Worm (Caenorhabditis elegans): ENCODE measurements around the gene natb-1.

DNA sequence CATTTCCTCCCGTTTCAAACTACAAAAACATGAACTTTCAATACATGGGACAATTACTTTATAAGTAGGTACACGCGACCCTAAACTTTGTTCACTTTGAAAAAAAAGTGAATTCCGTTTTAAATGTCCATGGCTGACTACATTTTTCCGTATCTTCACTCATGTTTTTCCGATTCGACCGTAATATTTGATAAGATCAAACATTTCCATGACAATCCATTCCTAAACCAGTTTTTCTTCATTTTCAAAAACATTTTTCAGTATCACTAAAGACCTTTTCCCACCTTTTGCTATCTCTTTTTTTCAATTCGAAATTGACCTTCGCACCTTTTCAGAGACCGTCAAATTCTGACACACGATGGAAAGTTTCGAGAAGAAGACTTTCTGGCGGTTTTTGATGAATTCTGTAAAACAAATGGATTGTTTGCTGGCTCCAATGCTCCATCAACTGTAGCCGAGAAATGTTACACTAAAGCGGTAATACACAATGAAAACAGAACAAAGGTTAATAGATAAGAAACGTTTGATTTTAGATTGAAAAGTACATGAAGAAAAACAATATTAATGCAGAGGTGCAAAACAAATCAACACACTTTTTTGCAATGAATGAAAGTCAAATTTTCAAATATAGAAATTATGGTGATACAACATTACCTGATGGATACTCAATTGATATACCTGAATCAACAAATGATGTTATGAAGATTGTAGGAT, 44.4 kb upstream of the natb-1 start:
- TF ChIP-seq lsy-2 (tag; optimal IDR thresholded peaks at IDR 0.05) (no peak), ceh-82 (tag; optimal IDR thresholded peaks at IDR 0.05) (no peak), lin-13 (GFP tag; optimal IDR thresholded peaks at IDR 0.05) (no peak), nhr-25 (tag; optimal IDR thresholded peaks at IDR 0.05) (peak; percentile 56), mbf-1 (tag; optimal IDR thresholded peaks at IDR 0.05) (no peak), mab-5 (tag; optimal IDR thresholded peaks at IDR 0.05) (no peak), nhr-12 (tag; optimal IDR thresholded peaks at IDR 0.05) (no peak), ceh-16 (tag; optimal IDR thresholded peaks at IDR 0.05) (no peak), blmp-1 (tag; optimal IDR thresholded peaks at IDR 0.05; ENCODE audit: insufficient read depth) (peak; percentile 42), elt-3 (tag; optimal IDR thresholded peaks at IDR 0.05) (no peak), nhr-6 (tag; optimal IDR thresholded peaks at IDR 0.05) (no peak), zag-1 (tag; optimal IDR thresholded peaks at IDR 0.05) (no peak), ztf-4 (tag; optimal IDR thresholded peaks at IDR 0.05) (no peak)

Measured in whole organism, L2 larva.